Fruit fly (Drosophila melanogaster) whole organism, embryonic: Measurements from ENCODE around the gene PDCD-5.

Experiments used
- ATbp ChIP-seq: fragments of 200-800 bp; sonication (Bioruptor generic); optimal IDR thresholded peaks from 2 replicates; lab custom pipeline; 2017; ENCODE audit warnings: missing biosample characterization, mild to moderate bottlenecking, missing genetic modification characterization, missing genetic modification reagents
- Abd-B ChIP-seq: fragments of 200-800 bp; sonication (Bioruptor generic); optimal IDR thresholded peaks from 2 replicates; lab custom pipeline; 2018; ENCODE audit warnings: missing biosample characterization, mild to moderate bottlenecking, missing genetic modification characterization, moderate library complexity
- Asciz ChIP-seq: fragments of 200-800 bp; sonication (Bioruptor generic); optimal IDR thresholded peaks from 2 replicates; lab custom pipeline; 2017; ENCODE audit warnings: missing biosample characterization, mild to moderate bottlenecking, missing genetic modification characterization, missing genetic modification reagents
- BEAF-32 ChIP-seq: fragments of 200-800 bp; sonication (Bioruptor generic); optimal IDR thresholded peaks from 3 replicates; lab custom pipeline; 2017; ENCODE audit warnings: missing biosample characterization, missing genetic modification characterization, mild to moderate bottlenecking, moderate library complexity, missing genetic modification reagents
- CG10565 ChIP-seq: fragments of 200-800 bp; sonication (Bioruptor generic); optimal IDR thresholded peaks from 3 replicates; lab custom pipeline; 2016; ENCODE audit warnings: missing biosample characterization, mild to moderate bottlenecking, missing genetic modification characterization
- CG12236 ChIP-seq: fragments of 200-800 bp; sonication (Bioruptor generic); optimal IDR thresholded peaks from 2 replicates; lab custom pipeline; 2016; ENCODE audit warnings: missing biosample characterization, missing genetic modification characterization
- CG13123 ChIP-seq: fragments of 200-800 bp; sonication (Bioruptor generic); optimal IDR thresholded peaks from 2 replicates; lab custom pipeline; 2016; ENCODE audit warnings: missing biosample characterization, missing genetic modification characterization
- CG17328 ChIP-seq: fragments of 200-800 bp; sonication (Bioruptor generic); IDR thresholded peaks from 2 replicates; pipeline ENCODE4 v1.3.6; 2022; ENCODE audit warnings: missing biosample characterization, missing genetic modification characterization
- CG17829 ChIP-seq: fragments of 200-800 bp; optimal IDR thresholded peaks from 2 replicates; lab custom pipeline; 2019; ENCODE audit warnings: missing biosample characterization, mild to moderate bottlenecking, missing genetic modification characterization, moderate library complexity
- CG18011 ChIP-seq: fragments of 200-800 bp; sonication (Bioruptor generic); optimal IDR thresholded peaks from 2 replicates; lab custom pipeline; 2017; ENCODE audit warnings: missing biosample characterization, missing genetic modification characterization, mild to moderate bottlenecking, moderate library complexity, missing genotype
- CG2199 ChIP-seq: fragments of 200-800 bp; sonication (Bioruptor generic); IDR thresholded peaks from 3 replicates; pipeline ENCODE4 v1.3.6; 2022; ENCODE audit warnings: missing biosample characterization, missing genetic modification characterization
- CG2678 ChIP-seq: fragments of 200-800 bp; sonication (Bioruptor generic); optimal IDR thresholded peaks from 3 replicates; lab custom pipeline; 2019; ENCODE audit warnings: missing biosample characterization, mild to moderate bottlenecking, missing genetic modification characterization, moderate library complexity
- CG31224 ChIP-seq: fragments of 200-800 bp; sonication (Bioruptor generic); IDR thresholded peaks from 2 replicates; pipeline ENCODE4 v1.3.6; 2022; ENCODE audit warnings: missing biosample characterization, missing genetic modification characterization
- CG42726 ChIP-seq: fragments of 200-800 bp; sonication (Bioruptor generic); IDR thresholded peaks from 2 replicates; pipeline ENCODE4 v1.3.6; 2022; ENCODE audit warnings: missing biosample characterization, missing genetic modification characterization; ENCODE audit not compliant: partially characterized antibody
- CG4424 ChIP-seq: fragments of 200-800 bp; sonication (Bioruptor generic); optimal IDR thresholded peaks from 3 replicates; lab custom pipeline; 2016; ENCODE audit warnings: missing biosample characterization, missing genetic modification characterization
- CG6791 ChIP-seq: fragments of 200-800 bp; sonication (Bioruptor generic); IDR thresholded peaks from 3 replicates; pipeline ENCODE4 v1.3.6; 2022; ENCODE audit warnings: missing biosample characterization, missing genetic modification characterization; ENCODE audit not compliant: partially characterized antibody
- CG7987 ChIP-seq: fragments of 200-800 bp; sonication (Bioruptor generic); optimal IDR thresholded peaks from 2 replicates; lab custom pipeline; 2018; ENCODE audit warnings: missing biosample characterization, mild to moderate bottlenecking, missing genetic modification characterization, moderate library complexity
- CG8359 ChIP-seq: fragments of 200-800 bp; sonication (Bioruptor generic); optimal IDR thresholded peaks from 2 replicates; lab custom pipeline; 2017; ENCODE audit warnings: missing biosample characterization, mild to moderate bottlenecking, missing genetic modification characterization, borderline replicate concordance
- CG9876 ChIP-seq: fragments of 200-800 bp; sonication (Bioruptor generic); optimal IDR thresholded peaks from 2 replicates; lab custom pipeline; 2016; ENCODE audit warnings: missing biosample characterization, missing genetic modification characterization
- Dll ChIP-seq: fragments of 200-800 bp; sonication (Bioruptor generic); IDR thresholded peaks from 4 replicates; pipeline ENCODE4 v1.3.6; 2022; ENCODE audit warnings: missing biosample characterization, missing genetic modification characterization; ENCODE audit not compliant: partially characterized antibody
- Doc3 ChIP-seq: fragments of 200-800 bp; sonication (Bioruptor generic); IDR thresholded peaks from 3 replicates; pipeline ENCODE4 v1.3.6; 2022; ENCODE audit warnings: missing biosample characterization, missing genetic modification characterization; ENCODE audit not compliant: partially characterized antibody
- Drgx ChIP-seq: fragments of 200-800 bp; sonication (Bioruptor generic); IDR thresholded peaks from 2 replicates; pipeline ENCODE4 v1.3.6; 2022; ENCODE audit warnings: missing biosample characterization, missing genetic modification characterization
- Ets97D ChIP-seq: fragments of 200-800 bp; sonication (Bioruptor generic); optimal IDR thresholded peaks from 3 replicates; lab custom pipeline; 2016; ENCODE audit warnings: missing biosample characterization, missing genetic modification characterization
- Hr3 ChIP-seq: fragments of 200-800 bp; sonication (Bioruptor generic); optimal IDR thresholded peaks from 3 replicates; lab custom pipeline; 2016; ENCODE audit warnings: missing biosample characterization, missing genetic modification characterization
- Poxn ChIP-seq: fragments of 200-800 bp; sonication (Bioruptor generic); IDR thresholded peaks from 2 replicates; pipeline ENCODE4 v1.3.6; 2022; ENCODE audit warnings: missing biosample characterization, missing genetic modification characterization
- Six4 ChIP-seq: fragments of 200-800 bp; sonication (Bioruptor generic); optimal IDR thresholded peaks from 2 replicates; lab custom pipeline; 2016; ENCODE audit warnings: missing biosample characterization, missing genetic modification characterization
- Taf1 ChIP-seq: fragments of 200-800 bp; sonication (Bioruptor generic); IDR thresholded peaks from 2 replicates; pipeline ENCODE4 v1.3.6; 2022; ENCODE audit warnings: missing biosample characterization, missing genetic modification characterization
- abd-A ChIP-seq: fragments of 200-800 bp; sonication (Bioruptor generic); optimal IDR thresholded peaks from 3 replicates; lab custom pipeline; 2019; ENCODE audit warnings: missing biosample characterization, mild to moderate bottlenecking, missing genetic modification characterization, moderate library complexity
- ash1 ChIP-seq: fragments of 200-800 bp; sonication (Bioruptor generic); optimal IDR thresholded peaks from 2 replicates; lab custom pipeline; 2018; ENCODE audit warnings: missing biosample characterization, mild to moderate bottlenecking, missing genetic modification characterization
- bab2 ChIP-seq: fragments of 200-800 bp; sonication (Bioruptor generic); optimal IDR thresholded peaks from 2 replicates; lab custom pipeline; 2016; ENCODE audit warnings: missing biosample characterization, missing genetic modification characterization
- chinmo ChIP-seq: fragments of 200-800 bp; sonication (Bioruptor generic); IDR thresholded peaks from 4 replicates; pipeline ENCODE4 v1.3.6; 2022; ENCODE audit warnings: missing biosample characterization, missing genetic modification characterization; ENCODE audit not compliant: partially characterized antibody
- crol ChIP-seq: fragments of 200-800 bp; sonication (Bioruptor generic); IDR thresholded peaks from 2 replicates; pipeline ENCODE4 v1.3.6; 2022; ENCODE audit warnings: missing biosample characterization, missing genetic modification characterization
- gcm2 ChIP-seq: fragments of 200-800 bp; sonication (Bioruptor generic); optimal IDR thresholded peaks from 2 replicates; lab custom pipeline; 2016; ENCODE audit warnings: missing biosample characterization, missing genetic modification characterization
- gem ChIP-seq: fragments of 200-800 bp; sonication (Bioruptor generic); optimal IDR thresholded peaks from 2 replicates; lab custom pipeline; 2019; ENCODE audit warnings: missing biosample characterization, mild to moderate bottlenecking, missing genetic modification characterization, moderate library complexity
- hth ChIP-seq: fragments of >200 bp; optimal IDR thresholded peaks from 2 replicates; lab custom pipeline; 2017; ENCODE audit warnings: inconsistent platforms
- lbe ChIP-seq: fragments of 200-800 bp; sonication (Bioruptor generic); optimal IDR thresholded peaks from 2 replicates; lab custom pipeline; 2016; ENCODE audit warnings: missing biosample characterization, mild to moderate bottlenecking, missing genetic modification characterization
- nom ChIP-seq: fragments of 200-800 bp; sonication (Bioruptor generic); optimal IDR thresholded peaks from 2 replicates; lab custom pipeline; 2017; ENCODE audit warnings: missing biosample characterization, missing genetic modification characterization, mild to moderate bottlenecking, moderate library complexity, missing genetic modification reagents
- pros ChIP-seq: fragments of 200-800 bp; sonication (Bioruptor generic); optimal IDR thresholded peaks from 3 replicates; lab custom pipeline; 2019; ENCODE audit warnings: missing biosample characterization, mild to moderate bottlenecking, missing genetic modification characterization, moderate library complexity
- sob ChIP-seq: fragments of 200-800 bp; sonication (Bioruptor generic); IDR thresholded peaks from 2 replicates; pipeline ENCODE4 v1.3.6; 2022; ENCODE audit warnings: missing biosample characterization, missing genetic modification characterization
- sqz ChIP-seq: fragments of 200-800 bp; sonication (Bioruptor generic); optimal IDR thresholded peaks from 3 replicates; lab custom pipeline; 2018; ENCODE audit warnings: missing biosample characterization, mild to moderate bottlenecking, missing genetic modification characterization
- sr ChIP-seq: fragments of 200-800 bp; sonication (Bioruptor generic); IDR thresholded peaks from 3 replicates; pipeline ENCODE4 v1.3.6; 2022; ENCODE audit warnings: missing biosample characterization, missing genetic modification characterization
- tll ChIP-seq, 2 experiments: fragments of 200-800 bp in 1 of 2; fragments of >200 bp in 1 of 2; sonication (Bioruptor generic) in 1 of 2; optimal IDR thresholded peaks; 2 replicates each; lab custom pipeline; 2017 to 2019; ENCODE audit warnings: missing biosample characterization in 2 of 2, missing genetic modification characterization in 2 of 2, mild to moderate bottlenecking in 1 of 2, moderate library complexity in 1 of 2
- trem ChIP-seq: fragments of 200-800 bp; optimal IDR thresholded peaks from 3 replicates; lab custom pipeline; 2019; ENCODE audit warnings: missing biosample characterization, mild to moderate bottlenecking, missing genetic modification characterization, moderate library complexity
- wek ChIP-seq: fragments of 200-800 bp; sonication (Bioruptor generic); optimal IDR thresholded peaks from 3 replicates; lab custom pipeline; 2018; ENCODE audit warnings: missing biosample characterization, mild to moderate bottlenecking, missing genetic modification characterization, moderate library complexity
- zen ChIP-seq: fragments of 200-800 bp; sonication (Bioruptor generic); optimal IDR thresholded peaks from 3 replicates; lab custom pipeline; 2018; ENCODE audit warnings: missing biosample characterization, mild to moderate bottlenecking, missing genetic modification characterization, moderate library complexity

PDCD-5 gene

DNA sequence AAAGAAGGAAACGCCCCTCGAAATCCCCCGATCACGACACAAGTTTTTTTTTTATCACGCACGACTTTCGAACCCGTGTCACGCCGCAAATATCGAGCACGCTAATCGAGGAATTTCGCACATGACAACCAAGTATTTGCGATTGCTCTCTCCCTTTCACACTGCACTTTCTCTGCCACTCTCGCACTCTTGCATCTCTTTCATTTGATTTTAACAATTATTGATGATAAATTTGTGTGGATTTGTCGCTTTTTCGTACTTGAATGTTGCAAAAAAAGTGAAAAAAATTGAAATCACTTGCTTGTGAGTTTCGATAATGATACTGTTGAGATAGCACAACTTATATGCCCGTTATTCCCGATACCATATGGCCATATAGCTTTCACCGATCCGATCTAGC, 14.6 kb downstream of the PDCD-5 start, which contains the start of gene CG13073:
CG13073 (minus strand) TSS at position 101 of the 400 bp plus-strand sequence.
- TF ChIP-seq Doc3 (0 out of 3 replicates have a peak, but pooled peaks have one; percentile 37), Dll (0 out of 4 replicates have a peak, but pooled peaks have one; percentile 39), ATbp (GFP tag; lab: Kevin White, UChicago) (no peak)

DNA sequence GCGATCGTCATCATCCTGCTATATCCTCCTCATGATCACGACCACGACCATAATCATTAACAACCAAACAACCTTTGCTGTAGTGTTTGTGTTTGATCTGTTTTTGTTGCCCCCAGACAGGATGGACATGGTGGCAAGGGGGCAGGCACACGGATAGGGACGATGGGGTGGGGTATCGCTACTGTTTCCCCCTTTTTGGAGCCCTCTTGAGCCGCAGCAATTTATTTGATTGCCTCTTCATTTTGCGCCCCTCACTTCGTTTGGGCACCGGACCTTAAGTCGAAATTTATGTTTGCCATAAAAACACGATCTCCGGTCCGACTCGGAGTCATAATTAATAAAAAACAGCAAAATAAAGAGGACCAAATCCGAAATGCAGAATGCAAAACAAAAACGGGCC, 16.0 kb downstream of the PDCD-5 start:
- TF ChIP-seq lbe (peak; percentile 37), CG7987 (GFP tag; lab: Kevin White, UChicago) (no peak)

DNA sequence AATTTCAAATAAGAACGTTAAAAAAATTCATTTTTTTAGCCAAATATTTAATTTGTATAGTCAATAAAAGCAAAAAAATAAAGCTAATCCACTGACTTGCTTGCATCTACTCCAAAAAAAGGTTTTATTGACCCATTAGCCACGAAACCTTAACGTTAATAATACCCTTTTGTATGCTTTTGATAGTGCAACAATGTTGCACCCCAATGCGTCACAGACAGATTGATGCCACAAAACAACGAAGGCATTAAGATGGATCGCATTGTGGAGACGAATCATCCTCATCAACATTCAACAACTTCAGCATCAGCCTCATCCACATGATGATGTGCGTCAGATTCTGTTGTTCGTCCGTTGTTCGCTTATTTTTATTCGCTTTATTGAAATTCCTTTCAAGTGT, 16.4 kb downstream of the PDCD-5 start:
- TF ChIP-seq wek (no peak), CG17829 (no peak), CG4424 (GFP tag; lab: Kevin White, UChicago) (no peak), Ets97D (GFP tag; lab: Kevin White, UChicago) (no peak), CG12236 (GFP tag; lab: Kevin White, UChicago) (no peak), CG13123 (GFP tag; lab: Kevin White, UChicago) (no peak), CG9876 (GFP tag; lab: Kevin White, UChicago) (no peak), Hr3 (GFP tag; lab: Kevin White, UChicago) (no peak), gem (tag; lab: Kevin White, UChicago) (no peak), pros (GFP tag; lab: Kevin White, UChicago) (no peak)

dm6 chr3L:16214533-16215207, 17.2 kb downstream of the PDCD-5 start:
- TF ChIP-seq bab2 (no peak), BEAF-32 (no peak), gcm2 (GFP tag; lab: Kevin White, UChicago) (no peak), sr (peak; percentile 48; the same call in 1 of the 3 replicates), hth (lab: Kevin White, UChicago) (no peak), Drgx (GFP tag; lab: Robert Waterston, UW) (peak; percentile 43; the same call in 1 of the 2 replicates), trem (tag; lab: Kevin White, UChicago) (no peak), CG31224 (GFP tag; lab: Robert Waterston, UW) (no peak), Six4 (GFP tag; lab: Kevin White, UChicago) (no peak), chinmo (GFP tag; lab: Robert Waterston, UW) (no peak), CG10565 (GFP tag; lab: Kevin White, UChicago) (no peak), abd-A (no peak), sqz (GFP tag; lab: Kevin White, UChicago) (no peak), Taf1 (no peak), tll (GFP tag; optimal IDR thresholded peaks at IDR 0.05; lab: Kevin White, UChicago) (no peak), Poxn (no peak), crol (GFP tag; lab: Robert Waterston, UW) (peak; percentile 51), CG8359 (GFP tag; lab: Kevin White, UChicago) (no peak), CG18011 (GFP tag; lab: Kevin White, UChicago) (no peak), sob (GFP tag; lab: Robert Waterston, UW) (no peak), zen (no peak), CG42726 (no peak), ash1 (GFP tag; lab: Kevin White, UChicago) (no peak), CG17328 (GFP tag; lab: Robert Waterston, UW) (no peak), CG2199 (GFP tag; lab: Robert Waterston, UW) (no peak), CG6791 (GFP tag; lab: Robert Waterston, UW) (no peak), nom (GFP tag; lab: Kevin White, UChicago) (peak; percentile 27), Abd-B (no peak), CG2678 (tag; lab: Kevin White, UChicago) (no peak), Asciz (GFP tag; lab: Kevin White, UChicago) (no peak)
